Worm (Caenorhabditis elegans) whole organism, L1 larva: ENCODE data around the gene lips-3.

Experiments
- C04F5.9 ChIP-seq: sonication (generic microtip); optimal IDR thresholded peaks from 2 replicates; lab custom pipeline; 2016; ENCODE audit warnings: missing genetic modification characterization, missing compliant biosample characterization
- C16A3.4 ChIP-seq: fragments of 150-350 bp; optimal IDR thresholded peaks from 2 replicates; lab custom pipeline; 2014; ENCODE audit warnings: missing biosample characterization, missing genetic modification characterization
- F16B12.6 ChIP-seq: fragments of 150-350 bp; optimal IDR thresholded peaks from 2 replicates; lab custom pipeline; 2014; ENCODE audit warnings: missing biosample characterization, missing genetic modification characterization
- Y116A8C.19 ChIP-seq: sonication (generic microtip); optimal IDR thresholded peaks from 2 replicates; lab custom pipeline; 2016; ENCODE audit warnings: missing compliant biosample characterization, missing genetic modification characterization, borderline replicate concordance
- aha-1 ChIP-seq: fragments of 150-350 bp; optimal IDR thresholded peaks from 2 replicates; lab custom pipeline; 2014; ENCODE audit warnings: missing biosample characterization, missing genetic modification characterization
- alr-1 ChIP-seq: fragments of 200-800 bp; sonication (Bioruptor generic); optimal IDR thresholded peaks from 2 replicates; lab custom pipeline; 2018; ENCODE audit warnings: borderline replicate concordance, mild to moderate bottlenecking, missing genetic modification characterization, missing compliant biosample characterization
- ama-1 ChIP-seq: fragments of 150-350 bp; optimal IDR thresholded peaks from 2 replicates; lab custom pipeline; 2014
- ceh-63 ChIP-seq: fragments of 200-800 bp; sonication (Bioruptor generic); optimal IDR thresholded peaks from 2 replicates; lab custom pipeline; 2018; ENCODE audit warnings: mild to moderate bottlenecking, missing genetic modification characterization, missing compliant biosample characterization
- ceh-8 ChIP-seq: fragments of 200-800 bp; sonication (Bioruptor generic); optimal IDR thresholded peaks from 2 replicates; lab custom pipeline; 2018; ENCODE audit warnings: mild to moderate bottlenecking, missing genetic modification characterization, moderate library complexity, missing compliant biosample characterization
- ceh-82 ChIP-seq, 3 experiments: fragments of 150-350 bp in 1 of 3; sonication (generic microtip) in 2 of 3; optimal IDR thresholded peaks; 2 replicates each; lab custom pipeline; 2014 to 2017; ENCODE audit warnings: missing biosample characterization in 3 of 3, missing genetic modification characterization in 3 of 3
- ceh-90 ChIP-seq: sonication (generic microtip); optimal IDR thresholded peaks from 2 replicates; lab custom pipeline; 2016; ENCODE audit warnings: missing genetic modification characterization, missing compliant biosample characterization
- ces-1 ChIP-seq: fragments of 150-350 bp; optimal IDR thresholded peaks from 2 replicates; lab custom pipeline; 2014; ENCODE audit warnings: missing biosample characterization, missing genetic modification reagents, missing genetic modification characterization
- dsc-1 ChIP-seq: sonication (generic microtip); optimal IDR thresholded peaks from 2 replicates; lab custom pipeline; 2016; ENCODE audit warnings: mild to moderate bottlenecking, missing genetic modification characterization, missing compliant biosample characterization
- egl-13 ChIP-seq: sonication (generic microtip); optimal IDR thresholded peaks from 2 replicates; lab custom pipeline; 2016; ENCODE audit warnings: missing genotype, missing genetic modification reagents, missing genetic modification characterization, missing compliant biosample characterization
- elt-3 ChIP-seq, 6 experiments: fragments of 150-350 bp in 1 of 6; sonication (generic microtip); optimal IDR thresholded peaks; 2 replicates each; lab custom pipeline; 2017 to 2018; ENCODE audit warnings: missing biosample characterization in 6 of 6, missing genetic modification characterization in 6 of 6, inconsistent platforms in 1 of 6
- ets-5 ChIP-seq: fragments of 200-800 bp; sonication (Bioruptor generic); IDR thresholded peaks from 2 replicates; pipeline ENCODE4 v1.3.6; 2022; ENCODE audit warnings: missing genetic modification characterization, missing compliant biosample characterization
- fkh-10 ChIP-seq: sonication (generic microtip); optimal IDR thresholded peaks from 2 replicates; lab custom pipeline; 2017; ENCODE audit warnings: missing biosample characterization, missing genetic modification reagents, missing genetic modification characterization
- fkh-4 ChIP-seq: sonication (generic microtip); optimal IDR thresholded peaks from 2 replicates; lab custom pipeline; 2016; ENCODE audit warnings: missing compliant biosample characterization, missing genetic modification characterization, borderline replicate concordance
- grh-1 ChIP-seq: fragments of 200-800 bp; sonication (Bioruptor generic); IDR thresholded peaks from 2 replicates; pipeline ENCODE4 v1.3.6; 2022; ENCODE audit warnings: missing genetic modification reagents, missing genetic modification characterization, missing compliant biosample characterization
- hlh-4 ChIP-seq: sonication (generic microtip); optimal IDR thresholded peaks from 2 replicates; lab custom pipeline; 2016; ENCODE audit warnings: mild to moderate bottlenecking, missing genetic modification characterization, missing compliant biosample characterization
- irx-1 ChIP-seq: sonication (generic microtip); optimal IDR thresholded peaks from 2 replicates; lab custom pipeline; 2016; ENCODE audit warnings: missing genetic modification characterization, missing compliant biosample characterization
- isw-1 ChIP-seq: fragments of 200-800 bp; sonication (Bioruptor generic); IDR thresholded peaks from 2 replicates; pipeline ENCODE4 v1.3.6; 2022; ENCODE audit warnings: missing genetic modification characterization, missing compliant biosample characterization
- jun-1 ChIP-seq: fragments of 150-350 bp; optimal IDR thresholded peaks from 2 replicates; lab custom pipeline; 2014; ENCODE audit warnings: missing biosample characterization, missing genetic modification reagents, missing genetic modification characterization
- lin-13 ChIP-seq: fragments of 150-350 bp; optimal IDR thresholded peaks from 2 replicates; lab custom pipeline; 2014; ENCODE audit warnings: missing biosample characterization, missing genetic modification reagents, missing genetic modification characterization
- lin-15B ChIP-seq: fragments of 150-350 bp; sonication (generic microtip); optimal IDR thresholded peaks from 3 replicates; lab custom pipeline; 2014; ENCODE audit warnings: missing biosample characterization, missing genetic modification characterization
- lin-35 ChIP-seq, 2 experiments: fragments of 150-350 bp; optimal IDR thresholded peaks; 2 replicates each; lab custom pipeline; 2014; ENCODE audit warnings: missing biosample characterization in 2 of 2, missing genetic modification characterization in 2 of 2, missing genetic modification reagents in 2 of 2
- lin-39 ChIP-seq: fragments of 150-350 bp; optimal IDR thresholded peaks from 2 replicates; lab custom pipeline; 2014; ENCODE audit warnings: missing biosample characterization, missing genetic modification reagents, missing genetic modification characterization
- lir-3 ChIP-seq: sonication (generic microtip); optimal IDR thresholded peaks from 2 replicates; lab custom pipeline; 2016; ENCODE audit warnings: mild to moderate bottlenecking, missing genetic modification characterization, moderate library complexity, missing compliant biosample characterization; ENCODE audit not compliant: poor library complexity
- lsy-2 ChIP-seq, 2 experiments: fragments of 150-350 bp; optimal IDR thresholded peaks; 2 replicates each; lab custom pipeline; 2014; ENCODE audit warnings: missing biosample characterization in 2 of 2, missing genetic modification characterization in 2 of 2
- mdl-1 ChIP-seq, 2 experiments: fragments of 150-350 bp; optimal IDR thresholded peaks; 2 replicates each; lab custom pipeline; 2014 to 2017; ENCODE audit warnings: missing biosample characterization in 2 of 2, missing genetic modification characterization in 2 of 2, inconsistent platforms in 1 of 2
- mef-2 ChIP-seq: fragments of 150-350 bp; optimal IDR thresholded peaks from 2 replicates; lab custom pipeline; 2014; ENCODE audit warnings: missing biosample characterization, missing genetic modification characterization
- mep-1 ChIP-seq: fragments of 150-350 bp; optimal IDR thresholded peaks from 2 replicates; lab custom pipeline; 2014; ENCODE audit warnings: missing biosample characterization, missing genetic modification characterization
- nhr-11 ChIP-seq: fragments of 150-350 bp; optimal IDR thresholded peaks from 2 replicates; lab custom pipeline; 2014; ENCODE audit warnings: missing biosample characterization, missing genetic modification characterization
- nhr-20 ChIP-seq: sonication (generic microtip); optimal IDR thresholded peaks from 2 replicates; lab custom pipeline; 2016; ENCODE audit warnings: mild to moderate bottlenecking, missing genetic modification characterization, missing compliant biosample characterization
- nhr-28 ChIP-seq: fragments of 150-350 bp; optimal IDR thresholded peaks from 2 replicates; lab custom pipeline; 2014; ENCODE audit warnings: missing biosample characterization, missing genetic modification characterization
- nhr-47 ChIP-seq: sonication (generic microtip); optimal IDR thresholded peaks from 2 replicates; lab custom pipeline; 2016; ENCODE audit warnings: mild to moderate bottlenecking, missing genetic modification characterization, moderate library complexity, missing compliant biosample characterization
- nhr-71 ChIP-seq: sonication (generic microtip); optimal IDR thresholded peaks from 2 replicates; lab custom pipeline; 2016; ENCODE audit warnings: mild to moderate bottlenecking, missing genetic modification characterization, moderate library complexity, missing compliant biosample characterization
- nhr-76 ChIP-seq: sonication (generic microtip); optimal IDR thresholded peaks from 2 replicates; lab custom pipeline; 2017; ENCODE audit warnings: missing biosample characterization, missing genetic modification characterization
- nhr-77 ChIP-seq: fragments of 150-350 bp; optimal IDR thresholded peaks from 2 replicates; lab custom pipeline; 2014; ENCODE audit warnings: missing biosample characterization, missing genetic modification characterization
- nhr-85 ChIP-seq: sonication (generic microtip); peaks from one replicate; lab custom pipeline; 2016; ENCODE audit warnings: missing genetic modification characterization, inconsistent platforms, missing compliant biosample characterization
- pag-3 ChIP-seq: sonication (generic microtip); optimal IDR thresholded peaks from 2 replicates; lab custom pipeline; 2017; ENCODE audit warnings: missing genetic modification characterization, mild to moderate bottlenecking, missing compliant biosample characterization, antibody characterized with exemption, borderline replicate concordance; ENCODE audit not compliant: insufficient read depth
- pax-3 ChIP-seq: fragments of 200-800 bp; sonication (Bioruptor generic); optimal IDR thresholded peaks from 2 replicates; lab custom pipeline; 2018; ENCODE audit warnings: mild to moderate bottlenecking, missing genetic modification characterization, moderate library complexity, missing compliant biosample characterization
- pqm-1 ChIP-seq: sonication (generic microtip); optimal IDR thresholded peaks from 3 replicates; lab custom pipeline; 2017; ENCODE audit warnings: missing biosample characterization, missing genetic modification characterization
- rnt-1 ChIP-seq: sonication (generic microtip); optimal IDR thresholded peaks from 2 replicates; lab custom pipeline; 2016; ENCODE audit warnings: mild to moderate bottlenecking, missing genetic modification characterization, moderate library complexity, missing compliant biosample characterization
- skn-1 ChIP-seq: fragments of 150-350 bp; optimal IDR thresholded peaks from 2 replicates; lab custom pipeline; 2014; ENCODE audit warnings: missing biosample characterization, missing genetic modification characterization
- snpc-4 ChIP-seq: fragments of 150-350 bp; optimal IDR thresholded peaks from 2 replicates; lab custom pipeline; 2014; ENCODE audit warnings: missing biosample characterization, missing genetic modification characterization
- snu-23 ChIP-seq: sonication (generic microtip); optimal IDR thresholded peaks from 2 replicates; lab custom pipeline; 2016; ENCODE audit warnings: missing genetic modification characterization, missing compliant biosample characterization
- sptf-1 ChIP-seq: fragments of 150-350 bp; optimal IDR thresholded peaks from 2 replicates; lab custom pipeline; 2014; ENCODE audit warnings: missing biosample characterization, missing genetic modification characterization
- unc-30 ChIP-seq: sonication (generic microtip); optimal IDR thresholded peaks from 2 replicates; lab custom pipeline; 2017; ENCODE audit warnings: missing biosample characterization, missing genetic modification characterization
- unc-98 ChIP-seq: fragments of 200-800 bp; sonication (Bioruptor generic); IDR thresholded peaks from 2 replicates; pipeline ENCODE4 v1.3.6; 2022; ENCODE audit warnings: missing genetic modification characterization, missing compliant biosample characterization
- xbp-1 ChIP-seq: sonication (generic microtip); optimal IDR thresholded peaks from 2 replicates; lab custom pipeline; 2016; ENCODE audit warnings: missing genetic modification characterization, missing compliant biosample characterization
- zag-1 ChIP-seq: fragments of 150-350 bp; optimal IDR thresholded peaks from 2 replicates; lab custom pipeline; 2014; ENCODE audit warnings: missing biosample characterization, missing genetic modification characterization
- zip-4 ChIP-seq: fragments of 200-800 bp; sonication (Bioruptor generic); optimal IDR thresholded peaks from 2 replicates; lab custom pipeline; 2018; ENCODE audit warnings: mild to moderate bottlenecking, missing genetic modification characterization, moderate library complexity, missing compliant biosample characterization

lips-3 gene

ce11 chrIII:4649363-4649768, 33.0 kb downstream of the lips-3 start (continued):
- TF ChIP-seq zip-4 (GFP tag; lab: Kevin White, UChicago) = peak; percentile 65
- TF ChIP-seq lin-15B = peak; percentile 60
- TF ChIP-seq F16B12.6 (tag; lab: Kevin White, UChicago) = peak; percentile 51
- no peak for TF ChIP-seq ama-1 (lab: Kevin White, UChicago)
- TF ChIP-seq ceh-82 (tag; optimal IDR thresholded peaks at IDR 0.05; lab: Kevin White, UChicago) = peak; percentile 47 to 81 (median 66)
- peak; percentile 55 for TF ChIP-seq nhr-76
- no peak for TF ChIP-seq ceh-90 (tag; lab: Kevin White, UChicago)
- TF ChIP-seq C16A3.4 (tag; lab: Kevin White, UChicago) = peak; percentile 92
- peak; percentile 7 for TF ChIP-seq lin-39
- peak; percentile 83 to 95 for TF ChIP-seq lsy-2 (tag; optimal IDR thresholded peaks at IDR 0.05; lab: Kevin White, UChicago)
- TF ChIP-seq pax-3 (tag; lab: Kevin White, UChicago) = peak; percentile 84
- peak; percentile 83 to 91 for TF ChIP-seq lin-35 (GFP tag; optimal IDR thresholded peaks at IDR 0.05; lab: Kevin White, UChicago)
- TF ChIP-seq elt-3 (tag; optimal IDR thresholded peaks at IDR 0.05; lab: Kevin White, UChicago) = peak in 5 of 6 experiments; percentile 36 to 97 (median 82)
- TF ChIP-seq ces-1 (GFP tag; lab: Kevin White, UChicago) = no peak
- no peak for TF ChIP-seq zag-1 (tag; lab: Kevin White, UChicago)
- no peak for TF ChIP-seq hlh-4 (tag; lab: Kevin White, UChicago)
- peak; percentile 92 for TF ChIP-seq jun-1 (tag; lab: Kevin White, UChicago)
- peak; percentile 51; the same call in 1 of the 2 replicates for TF ChIP-seq unc-98
- TF ChIP-seq ceh-63 (GFP tag; lab: Kevin White, UChicago) = no peak
- peak; percentile 79 for TF ChIP-seq lir-3 (tag; lab: Kevin White, UChicago)
- TF ChIP-seq pqm-1 (tag; lab: Kevin White, UChicago) = peak; percentile 40
- peak; percentile 69 for TF ChIP-seq grh-1 (GFP tag; lab: Robert Waterston, UW)
- peak; percentile 94 to 100 for TF ChIP-seq mdl-1 (tag; optimal IDR thresholded peaks at IDR 0.05; lab: Kevin White, UChicago)
- TF ChIP-seq nhr-85 (tag; lab: Kevin White, UChicago) = peak; percentile 99
- peak; percentile 44 for TF ChIP-seq fkh-4
- TF ChIP-seq nhr-71 (tag; lab: Kevin White, UChicago) = peak; percentile 99
- TF ChIP-seq rnt-1 (tag; lab: Kevin White, UChicago) = peak; percentile 90
- peak; percentile 84 for TF ChIP-seq C04F5.9 (tag; lab: Kevin White, UChicago)
- TF ChIP-seq fkh-10 (GFP tag; lab: Kevin White, UChicago) = no peak
- TF ChIP-seq nhr-47 = peak; percentile 94
- peak; percentile 73 for TF ChIP-seq dsc-1 (tag; lab: Kevin White, UChicago)
- no peak for TF ChIP-seq ets-5 (GFP tag; lab: Robert Waterston, UW)
- no peak for TF ChIP-seq ceh-8 (GFP tag; lab: Kevin White, UChicago)
- peak; percentile 81 for TF ChIP-seq isw-1 (GFP tag; lab: Robert Waterston, UW)
- TF ChIP-seq egl-13 = peak; percentile 82
- TF ChIP-seq snpc-4 (tag; lab: Kevin White, UChicago) = peak; percentile 76
- TF ChIP-seq nhr-28 = peak; percentile 9
- peak; percentile 12 for TF ChIP-seq pag-3 (tag; lab: Kevin White, UChicago)
- TF ChIP-seq xbp-1 (tag; lab: Kevin White, UChicago) = peak; percentile 89
- TF ChIP-seq sptf-1 (tag; lab: Kevin White, UChicago) = no peak
- no peak for TF ChIP-seq unc-30 (tag; lab: Kevin White, UChicago)
- TF ChIP-seq skn-1 (tag; lab: Kevin White, UChicago) = peak; percentile 81
- peak; percentile 95 for TF ChIP-seq nhr-77 (tag; lab: Kevin White, UChicago)
- peak; percentile 87 for TF ChIP-seq irx-1 (tag; lab: Kevin White, UChicago)
- TF ChIP-seq mep-1 = peak; percentile 96
- no peak for TF ChIP-seq alr-1 (tag; lab: Kevin White, UChicago)
- peak; percentile 42 for TF ChIP-seq mef-2 (tag; lab: Kevin White, UChicago)
- TF ChIP-seq aha-1 (tag; lab: Kevin White, UChicago) = peak; percentile 55
- TF ChIP-seq Y116A8C.19 (tag; lab: Kevin White, UChicago) = no peak
- TF ChIP-seq snu-23 (GFP tag; lab: Kevin White, UChicago) = peak; percentile 98
- TF ChIP-seq nhr-11 (tag; lab: Kevin White, UChicago) = peak; percentile 65
- TF ChIP-seq lin-13 (GFP tag; lab: Kevin White, UChicago) = peak; percentile 91
- peak; percentile 98 for TF ChIP-seq nhr-20 (tag; lab: Kevin White, UChicago)
